Fruit fly (Drosophila melanogaster): Measurements from ENCODE around the gene CG4080.
A peak's percentile ranks its signal among the peaks of the same experiment; 100 is the strongest.

CG4080 gene

DNA sequence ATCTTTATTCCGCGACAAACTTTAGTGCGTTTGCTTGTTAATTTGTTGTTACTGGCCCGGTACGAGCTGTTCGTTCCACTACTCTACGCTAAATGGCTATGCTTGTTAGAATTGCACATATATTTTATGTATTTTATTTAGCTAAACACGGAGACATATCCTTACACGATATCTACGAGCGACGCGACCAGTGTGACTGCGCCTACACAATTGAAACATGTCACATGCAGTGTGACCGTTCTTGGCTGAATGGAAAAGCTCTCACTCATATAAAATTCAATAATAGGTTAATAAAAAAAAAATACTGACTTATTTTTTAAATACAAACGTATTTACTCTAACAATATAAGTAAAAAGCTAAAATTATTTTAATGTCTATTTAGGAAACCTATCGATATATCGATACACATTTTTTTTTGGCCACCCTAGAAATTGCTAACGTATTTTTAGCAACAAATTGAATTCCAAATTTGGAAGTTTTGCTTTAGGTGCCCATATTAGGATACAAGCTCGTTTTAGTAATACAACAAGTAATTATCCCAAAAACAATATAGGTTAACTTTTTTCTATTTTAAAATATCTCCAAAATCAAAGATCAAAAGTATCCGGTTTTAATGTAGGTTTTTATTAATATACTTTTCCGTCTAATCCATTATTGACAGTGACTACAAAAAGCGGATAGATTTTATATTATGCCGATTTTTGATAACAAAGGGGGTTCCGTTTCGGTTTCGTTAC is at the start of gene CG4080:
Gene CG4080 (minus strand): TSS at position 215 of the 738 bp plus-strand sequence.
- no peak for TF ChIP-seq EcR (GFP tag; optimal IDR thresholded peaks at IDR 0.05)
- TF ChIP-seq psq (optimal IDR thresholded peaks at IDR 0.05): no peak
- TF ChIP-seq Dll (optimal IDR thresholded peaks at IDR 0.05): no peak
- no peak for TF ChIP-seq CG8478 (optimal IDR thresholded peaks at IDR 0.05)
- no peak for TF ChIP-seq pan (optimal IDR thresholded peaks at IDR 0.05)
- TF ChIP-seq usp (GFP tag; optimal IDR thresholded peaks at IDR 0.05): no peak

DNA sequence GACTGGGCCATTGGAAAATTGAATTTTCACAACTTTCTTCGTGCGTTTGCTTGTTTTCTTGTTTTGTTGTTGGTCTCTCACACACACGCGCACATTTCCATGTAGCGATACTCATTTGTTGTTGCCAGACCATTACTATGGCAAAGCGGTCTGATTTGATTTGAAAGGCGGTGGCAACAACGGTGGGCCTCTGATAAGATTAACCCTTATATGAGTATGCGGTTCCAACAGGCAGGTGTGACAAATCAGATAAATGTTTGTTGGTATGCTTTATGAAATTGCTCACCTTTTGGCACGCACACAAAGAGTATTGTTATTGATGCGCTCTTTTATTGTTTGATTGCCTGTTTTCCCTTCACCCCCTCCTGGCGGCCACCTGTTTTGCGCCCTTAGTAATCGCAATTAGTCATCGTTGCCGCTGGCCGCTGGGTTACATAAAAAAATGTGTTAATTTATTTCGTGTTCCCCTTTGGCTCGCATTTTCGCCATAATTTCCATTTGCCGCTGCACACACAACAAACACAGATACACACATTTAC is 48.3 kb upstream of the CG4080 start:
- no peak for TF ChIP-seq pan (optimal IDR thresholded peaks at IDR 0.05)
- TF ChIP-seq CG8478 (optimal IDR thresholded peaks at IDR 0.05): no peak
- TF ChIP-seq usp (GFP tag; optimal IDR thresholded peaks at IDR 0.05): no peak
- no peak for TF ChIP-seq Dll (optimal IDR thresholded peaks at IDR 0.05)
- TF ChIP-seq EcR (GFP tag; optimal IDR thresholded peaks at IDR 0.05): no peak

DNA sequence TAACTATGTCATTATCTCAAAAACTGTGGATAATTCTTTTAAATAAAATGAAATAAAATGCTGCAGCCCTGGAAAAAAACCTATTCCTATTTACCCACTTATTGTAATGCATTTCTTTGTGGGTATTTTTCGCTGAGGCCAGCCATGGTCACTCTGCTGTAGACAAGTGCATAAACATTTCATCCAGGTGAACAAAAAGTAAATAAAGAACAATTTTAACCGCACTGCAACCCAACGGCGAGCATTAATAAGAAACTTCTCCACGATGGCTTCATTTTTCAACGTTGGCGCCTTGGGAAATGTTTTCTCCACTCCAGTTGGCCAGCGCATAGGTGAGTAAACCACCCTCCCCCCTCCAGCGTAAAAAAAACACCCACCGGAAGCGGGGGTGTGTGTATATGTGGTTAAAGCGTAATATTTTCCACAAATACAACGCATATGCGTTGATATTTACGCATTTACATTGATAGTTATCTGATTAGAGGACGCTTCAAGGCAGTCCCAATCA is 47.8 kb upstream of the CG4080 start, which contains the start of gene CG3529:
Gene CG3529 (plus strand): TSS at position 134 of the 508 bp plus-strand sequence.
- no peak for TF ChIP-seq pan (optimal IDR thresholded peaks at IDR 0.05)
- no peak for TF ChIP-seq usp (GFP tag; optimal IDR thresholded peaks at IDR 0.05)
- no peak for TF ChIP-seq CG8478 (optimal IDR thresholded peaks at IDR 0.05)
- TF ChIP-seq EcR (GFP tag; optimal IDR thresholded peaks at IDR 0.05): no peak

DNA sequence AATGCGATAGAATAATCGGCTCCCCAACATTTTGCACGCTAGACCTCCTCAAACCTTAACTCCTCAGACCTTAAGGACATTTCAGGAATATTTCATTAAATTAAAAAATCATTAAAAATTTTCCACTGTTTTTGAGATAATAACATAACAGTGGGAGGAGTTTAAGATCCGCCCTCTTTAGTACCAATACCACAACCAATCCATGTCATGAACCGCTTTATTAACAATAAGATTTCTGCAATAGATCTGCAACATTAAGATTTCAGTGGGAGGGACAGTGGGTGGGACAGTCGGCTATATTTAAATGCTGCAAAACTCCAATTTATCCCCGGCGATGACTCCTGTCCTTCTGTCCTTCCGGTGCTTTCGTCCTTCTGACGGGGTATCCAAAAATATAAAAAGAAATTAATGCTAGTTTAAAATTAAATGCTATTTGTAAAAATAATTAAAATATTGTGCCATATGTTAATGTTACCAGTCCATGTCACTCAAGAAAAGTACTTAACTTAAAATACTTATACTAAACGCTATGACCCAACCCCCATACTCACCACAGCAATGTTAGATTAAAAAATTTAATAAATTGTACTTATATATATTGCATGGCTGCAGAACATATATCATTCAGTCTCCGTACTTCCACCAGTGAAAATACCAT is 43.7 kb upstream of the CG4080 start, which contains the start of gene Srg3:
Gene Srg3 (plus strand): TSS at position 608 of the 658 bp plus-strand sequence.
- TF ChIP-seq psq (optimal IDR thresholded peaks at IDR 0.05) (no peak), Dll (optimal IDR thresholded peaks at IDR 0.05) (no peak), EcR (GFP tag; optimal IDR thresholded peaks at IDR 0.05) (no peak), CG8478 (optimal IDR thresholded peaks at IDR 0.05) (no peak), pan (optimal IDR thresholded peaks at IDR 0.05) (no peak), usp (GFP tag; optimal IDR thresholded peaks at IDR 0.05) (no peak)

DNA sequence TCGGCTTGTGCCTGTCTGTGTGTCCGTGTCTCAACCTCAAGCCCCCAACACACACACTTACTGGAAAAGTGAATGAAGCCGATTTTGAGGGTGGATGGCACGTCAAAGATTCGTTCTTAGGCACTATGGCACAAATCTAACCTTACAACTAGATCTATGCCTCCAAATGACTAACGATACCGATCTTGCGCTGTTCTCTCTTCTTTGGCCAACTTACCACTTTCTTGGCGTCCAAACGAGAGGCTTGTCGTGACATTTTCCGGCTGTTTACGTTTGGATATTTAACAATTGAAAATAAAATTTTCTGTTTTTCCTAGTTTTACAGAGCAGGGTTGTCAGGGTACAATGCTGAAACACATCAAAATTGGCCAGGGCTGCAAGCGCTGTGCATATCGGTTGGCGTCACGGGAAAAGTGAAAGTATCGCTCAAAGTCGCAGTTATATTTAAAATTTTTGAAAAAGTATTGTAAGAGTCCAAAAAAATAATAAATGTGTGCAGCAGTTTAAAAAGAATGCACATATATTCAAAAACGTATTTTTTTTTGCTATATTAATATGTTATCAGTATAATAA is 43.0 kb upstream of the CG4080 start, which contains the start of the genes Bet3 and Nf-YA:
Gene Bet3 (minus strand): TSS at position 361 of the 573 bp plus-strand sequence.
Gene Nf-YA (minus strand): TSS at position 361 of the 573 bp plus-strand sequence.
- TF ChIP-seq pan (optimal IDR thresholded peaks at IDR 0.05) (no peak), EcR (GFP tag; optimal IDR thresholded peaks at IDR 0.05) (no peak), psq (optimal IDR thresholded peaks at IDR 0.05) (no peak), usp (GFP tag; optimal IDR thresholded peaks at IDR 0.05) (no peak), Dll (optimal IDR thresholded peaks at IDR 0.05) (no peak), CG8478 (optimal IDR thresholded peaks at IDR 0.05) (no peak)

DNA sequence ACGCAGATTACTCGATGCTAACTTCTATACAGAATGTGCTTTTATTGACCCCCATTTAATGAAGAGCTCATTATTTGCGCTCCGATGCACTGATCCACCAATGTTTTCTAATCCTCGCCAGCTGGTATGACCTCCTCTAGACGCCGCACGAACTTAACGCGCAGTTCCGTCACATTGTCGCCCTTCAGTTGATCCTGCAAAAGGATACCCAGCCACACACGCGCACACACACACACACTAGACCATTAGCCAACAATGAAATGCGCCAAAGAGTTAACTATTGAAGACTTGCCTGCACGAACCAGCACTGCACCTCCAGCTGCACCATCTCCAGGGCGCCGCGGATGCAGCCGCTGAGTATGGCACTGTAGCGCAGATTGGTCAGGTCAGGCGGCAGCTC is 39.8 kb upstream of the CG4080 start:
- no peak for TF ChIP-seq CG8478 (optimal IDR thresholded peaks at IDR 0.05)
- TF ChIP-seq psq (optimal IDR thresholded peaks at IDR 0.05): no peak
- TF ChIP-seq EcR (GFP tag; optimal IDR thresholded peaks at IDR 0.05): no peak
- TF ChIP-seq pan (optimal IDR thresholded peaks at IDR 0.05): no peak
- TF ChIP-seq Dll (optimal IDR thresholded peaks at IDR 0.05): no peak
- no peak for TF ChIP-seq usp (GFP tag; optimal IDR thresholded peaks at IDR 0.05)

DNA sequence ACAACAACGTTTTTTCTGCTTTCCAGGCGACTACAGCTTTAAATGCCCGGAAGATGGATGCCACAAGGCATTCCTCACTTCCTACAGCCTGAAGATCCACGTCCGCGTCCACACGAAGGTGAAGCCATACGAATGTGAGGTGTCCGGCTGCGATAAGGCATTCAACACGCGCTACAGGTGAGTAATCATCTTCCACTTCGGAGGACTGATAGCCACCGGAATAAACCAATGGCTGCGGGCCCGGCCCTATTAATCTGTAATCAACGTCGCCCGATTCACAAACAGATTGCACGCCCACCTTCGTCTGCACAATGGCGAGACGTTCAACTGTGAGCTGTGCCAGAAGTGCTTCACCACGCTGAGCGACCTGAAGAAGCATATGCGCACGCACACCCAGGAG is 36.8 kb upstream of the CG4080 start:
- no peak for TF ChIP-seq pan (optimal IDR thresholded peaks at IDR 0.05)
- TF ChIP-seq CG8478 (optimal IDR thresholded peaks at IDR 0.05): no peak
- TF ChIP-seq psq (optimal IDR thresholded peaks at IDR 0.05): no peak
- TF ChIP-seq Dll (optimal IDR thresholded peaks at IDR 0.05): no peak
- no peak for TF ChIP-seq usp (GFP tag; optimal IDR thresholded peaks at IDR 0.05)
- TF ChIP-seq EcR (GFP tag; optimal IDR thresholded peaks at IDR 0.05): no peak

DNA sequence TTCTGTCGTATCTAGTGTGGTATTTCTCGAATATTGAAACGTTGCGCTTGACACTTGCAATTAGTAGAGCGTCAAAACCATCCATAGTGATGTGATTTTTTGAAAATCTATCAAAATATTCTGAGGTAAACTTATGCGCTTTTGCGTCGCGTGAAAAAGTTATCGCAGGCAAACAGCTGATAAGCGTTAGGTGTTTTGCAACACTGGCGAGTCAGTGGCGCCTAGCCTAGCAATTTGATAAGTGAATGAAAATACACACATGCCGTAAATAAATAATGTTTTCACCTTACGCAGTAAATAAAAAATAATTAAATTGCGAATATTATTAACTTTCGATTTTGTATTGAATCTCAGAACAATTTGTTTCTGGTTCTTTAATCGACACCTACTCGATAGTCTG is 36.3 kb upstream of the CG4080 start, which contains the start of gene CG42526:
Gene CG42526 (minus strand): TSS at position 85 of the 400 bp plus-strand sequence.
- TF ChIP-seq psq (optimal IDR thresholded peaks at IDR 0.05): no peak
- TF ChIP-seq pan (optimal IDR thresholded peaks at IDR 0.05): no peak
- TF ChIP-seq EcR (GFP tag; optimal IDR thresholded peaks at IDR 0.05): no peak
- TF ChIP-seq Dll (optimal IDR thresholded peaks at IDR 0.05): no peak
- TF ChIP-seq usp (GFP tag; optimal IDR thresholded peaks at IDR 0.05): no peak
- TF ChIP-seq CG8478 (optimal IDR thresholded peaks at IDR 0.05): no peak

DNA sequence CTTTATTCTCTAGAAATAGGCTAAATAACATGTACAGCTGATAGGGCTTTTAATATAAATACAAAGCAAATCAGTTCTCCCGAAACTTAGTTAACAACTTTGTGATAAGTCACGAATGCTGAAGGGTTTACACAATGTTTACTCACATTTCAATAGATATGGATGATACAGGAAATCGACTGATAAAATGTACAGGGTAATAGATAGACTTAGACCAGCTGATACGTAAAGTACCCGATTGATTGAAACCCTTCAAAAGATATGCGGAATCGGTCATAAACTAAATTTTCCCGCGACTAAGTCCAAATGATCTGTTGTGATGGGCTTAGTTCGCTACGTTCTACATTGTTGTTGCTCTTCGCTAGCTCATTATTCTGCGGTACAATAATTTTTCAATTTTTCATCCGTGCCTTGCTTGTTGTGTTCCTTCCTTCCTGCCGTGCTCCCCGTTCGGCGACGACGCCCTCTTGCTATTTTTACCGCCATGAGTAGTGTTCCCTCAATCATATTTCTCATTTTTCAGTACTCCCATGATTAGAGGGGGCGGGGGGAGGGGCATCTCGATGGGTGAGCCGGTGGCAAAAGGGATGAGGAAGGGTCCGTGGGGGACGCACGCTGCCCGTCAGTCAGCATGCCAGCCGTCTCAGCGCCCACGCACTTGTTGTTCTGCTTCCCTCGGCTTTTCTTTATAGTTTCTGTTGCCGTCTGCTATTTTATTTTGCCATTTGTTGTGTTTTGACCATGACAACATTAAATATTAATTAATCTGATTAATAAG is 34.0 kb upstream of the CG4080 start:
- no peak for TF ChIP-seq Dll (optimal IDR thresholded peaks at IDR 0.05)
- no peak for TF ChIP-seq pan (optimal IDR thresholded peaks at IDR 0.05)
- no peak for TF ChIP-seq EcR (GFP tag; optimal IDR thresholded peaks at IDR 0.05)
- no peak for TF ChIP-seq CG8478 (optimal IDR thresholded peaks at IDR 0.05)
- TF ChIP-seq psq (optimal IDR thresholded peaks at IDR 0.05): no peak
- TF ChIP-seq usp (GFP tag; optimal IDR thresholded peaks at IDR 0.05): no peak

DNA sequence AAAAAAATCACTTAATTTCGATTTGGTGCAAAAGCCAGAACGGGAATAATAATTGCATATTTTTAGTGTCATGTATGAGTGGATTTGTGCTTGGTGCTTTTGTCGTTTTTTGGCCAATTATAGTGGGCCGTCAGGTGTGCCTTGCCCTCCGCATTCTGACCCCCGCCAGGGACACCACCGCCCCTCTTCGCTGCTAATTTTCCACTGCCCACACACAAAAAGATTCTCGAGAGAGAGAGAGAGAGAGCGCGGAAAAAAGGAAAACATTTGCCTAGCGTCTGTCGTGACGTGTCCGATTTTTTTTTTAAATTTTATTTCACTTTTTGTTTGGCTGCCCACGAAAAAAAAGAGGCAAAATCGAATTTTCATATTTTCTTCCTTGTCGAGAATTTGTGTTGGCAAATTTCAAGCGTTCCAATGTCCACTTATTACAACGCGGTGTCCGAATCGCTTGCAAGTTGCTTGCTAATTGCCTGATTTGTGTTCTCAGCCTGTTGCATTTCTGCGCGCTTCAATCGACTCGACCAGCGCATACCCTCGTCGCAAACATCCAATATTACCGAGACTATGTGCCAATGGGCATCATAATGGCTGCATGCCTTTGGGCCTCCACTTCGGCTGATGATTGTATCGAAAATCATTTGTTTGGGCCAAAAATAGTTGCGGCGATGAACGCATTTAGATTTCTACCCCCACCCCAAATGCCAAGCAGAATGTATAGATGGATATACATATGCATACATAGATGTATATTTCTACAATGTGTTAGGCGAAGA is 33.0 kb upstream of the CG4080 start:
- TF ChIP-seq psq (optimal IDR thresholded peaks at IDR 0.05) (no peak), CG8478 (optimal IDR thresholded peaks at IDR 0.05) (no peak), pan (optimal IDR thresholded peaks at IDR 0.05) (peak; percentile 4), EcR (GFP tag; optimal IDR thresholded peaks at IDR 0.05) (no peak), usp (GFP tag; optimal IDR thresholded peaks at IDR 0.05) (no peak)
